Fruit fly (Drosophila melanogaster) whole organism, wandering third instar larva: ENCODE data around the gene IntS2.
A peak's percentile ranks its signal among the peaks of the same experiment; 100 is the strongest.

Experiments
- Abd-B ChIP-seq: fragments of >200 bp; optimal IDR thresholded peaks from 2 replicates; lab custom pipeline; 2017; ENCODE audit warnings: missing biosample characterization, missing genetic modification characterization
- CG32264 ChIP-seq: fragments of 200-800 bp; sonication (Bioruptor generic); optimal IDR thresholded peaks from 2 replicates; lab custom pipeline; 2016; ENCODE audit warnings: missing biosample characterization, missing genetic modification characterization
- CG9705 ChIP-seq: fragments of 200-800 bp; sonication (Bioruptor generic); optimal IDR thresholded peaks from 2 replicates; lab custom pipeline; 2018; ENCODE audit warnings: missing biosample characterization, mild to moderate bottlenecking, missing genetic modification characterization
- Dfd ChIP-seq: fragments of >200 bp; optimal IDR thresholded peaks from 2 replicates; lab custom pipeline; 2017; ENCODE audit warnings: missing biosample characterization, missing genetic modification characterization
- Dif ChIP-seq: fragments of 200-275, 200-300 bp; sonication (Bioruptor generic); optimal IDR thresholded peaks from 2 replicates; lab custom pipeline; 2018; ENCODE audit warnings: missing biosample characterization, missing genetic modification characterization; ENCODE audit not compliant: partially characterized antibody
- HLH106 ChIP-seq: fragments of 200-800 bp; optimal IDR thresholded peaks from 3 replicates; lab custom pipeline; 2019; ENCODE audit warnings: missing biosample characterization, mild to moderate bottlenecking, missing genetic modification characterization, moderate library complexity
- Hnf4 ChIP-seq: fragments of 200-800 bp; sonication (Bioruptor generic); optimal IDR thresholded peaks from 2 replicates; lab custom pipeline; 2016; ENCODE audit warnings: missing biosample characterization, mild to moderate bottlenecking, missing genetic modification characterization
- Hr83 ChIP-seq: fragments of 200-300 bp; sonication (Bioruptor generic); optimal IDR thresholded peaks from 2 replicates; lab custom pipeline; 2016; ENCODE audit warnings: missing biosample characterization, mild to moderate bottlenecking, missing genetic modification characterization, moderate library complexity; ENCODE audit not compliant: poor library complexity, severe bottlenecking
- Jra ChIP-seq: sonication (Bioruptor generic); optimal IDR thresholded peaks from 2 replicates; lab custom pipeline; 2016; ENCODE audit warnings: missing biosample characterization, missing genetic modification characterization
- Mio ChIP-seq: sonication (Bioruptor generic); optimal IDR thresholded peaks from 2 replicates; lab custom pipeline; 2016; ENCODE audit warnings: missing biosample characterization, missing genetic modification characterization
- N ChIP-seq: fragments of >200 bp; optimal IDR thresholded peaks from 2 replicates; lab custom pipeline; 2018; ENCODE audit warnings: missing biosample characterization, missing external identifiers, missing genetic modification characterization
- OdsH ChIP-seq: fragments of 200-800 bp; sonication (Bioruptor generic); optimal IDR thresholded peaks from 2 replicates; lab custom pipeline; 2016; ENCODE audit warnings: missing biosample characterization, mild to moderate bottlenecking, missing genetic modification characterization
- Rel ChIP-seq, 2 experiments: fragments of 200-800 bp; sonication (Bioruptor generic) in 1 of 2; optimal IDR thresholded peaks; 2 replicates in 1 of 2; 3 replicates in 1 of 2; lab custom pipeline; 2016 to 2019; ENCODE audit warnings: mild to moderate bottlenecking in 2 of 2, missing biosample characterization in 2 of 2, missing genetic modification characterization in 2 of 2, moderate library complexity in 1 of 2
- Sp1 ChIP-seq: fragments of 200-800 bp; sonication (Bioruptor generic); optimal IDR thresholded peaks from 3 replicates; lab custom pipeline; 2019; ENCODE audit warnings: missing biosample characterization, mild to moderate bottlenecking, missing genetic modification characterization, moderate library complexity
- Vsx2 ChIP-seq: fragments of 200-300, 225-300 bp; sonication (Bioruptor generic); optimal IDR thresholded peaks from 2 replicates; lab custom pipeline; 2018; ENCODE audit warnings: missing biosample characterization, missing genetic modification characterization; ENCODE audit not compliant: partially characterized antibody
- br ChIP-seq: fragments of 200-800 bp; sonication (Bioruptor generic); optimal IDR thresholded peaks from 2 replicates; lab custom pipeline; 2016; ENCODE audit warnings: missing biosample characterization, missing genetic modification characterization
- brk ChIP-seq: fragments of 200-800 bp; sonication (Bioruptor generic); optimal IDR thresholded peaks from 2 replicates; lab custom pipeline; 2016; ENCODE audit warnings: missing biosample characterization, mild to moderate bottlenecking, missing genetic modification characterization
- dl ChIP-seq, 2 experiments: fragments of 175-275, 200-275 bp in 1 of 2; fragments of 200-275 bp in 1 of 2; sonication (Bioruptor generic); optimal IDR thresholded peaks; lab custom pipeline; 2018; ENCODE audit warnings: mild to moderate bottlenecking in 2 of 2, missing biosample characterization in 2 of 2, missing genetic modification characterization in 2 of 2, moderate library complexity in 2 of 2; ENCODE audit not compliant: partially characterized antibody in 2 of 2, insufficient read depth in 1 of 2
- dmrt93B ChIP-seq: fragments of 200-800 bp; sonication (Bioruptor generic); optimal IDR thresholded peaks from 2 replicates; lab custom pipeline; 2018; ENCODE audit warnings: missing biosample characterization, mild to moderate bottlenecking, missing genetic modification characterization
- dsf ChIP-seq: sonication (Bioruptor generic); optimal IDR thresholded peaks from 2 replicates; lab custom pipeline; 2016; ENCODE audit warnings: missing biosample characterization, missing genetic modification characterization, borderline replicate concordance
- ey ChIP-seq: fragments of 200-800 bp; sonication (Bioruptor generic); optimal IDR thresholded peaks from 2 replicates; lab custom pipeline; 2016; ENCODE audit warnings: missing biosample characterization, missing genetic modification characterization
- foxo ChIP-seq, 2 experiments: fragments of 200-800 bp; sonication (Bioruptor generic); optimal IDR thresholded peaks; 2 replicates in 1 of 2; 3 replicates in 1 of 2; lab custom pipeline; 2016 to 2017; ENCODE audit warnings: missing biosample characterization in 2 of 2, missing genetic modification characterization in 2 of 2
- fru ChIP-seq: fragments of 200-800 bp; sonication (Bioruptor generic); optimal IDR thresholded peaks from 3 replicates; lab custom pipeline; 2016; ENCODE audit warnings: missing biosample characterization, mild to moderate bottlenecking, missing genetic modification characterization
- h ChIP-seq: fragments of 200-800 bp; sonication (Bioruptor generic); optimal IDR thresholded peaks from 3 replicates; lab custom pipeline; 2016; ENCODE audit warnings: missing biosample characterization, mild to moderate bottlenecking, missing genetic modification characterization
- jim ChIP-seq: fragments of 175-275, 200-325 bp; sonication (Bioruptor generic); optimal IDR thresholded peaks from 2 replicates; lab custom pipeline; 2016; ENCODE audit warnings: missing biosample characterization, mild to moderate bottlenecking, missing genetic modification characterization
- lola ChIP-seq: fragments of >200 bp; optimal IDR thresholded peaks from 2 replicates; lab custom pipeline; 2017; ENCODE audit warnings: missing biosample characterization, missing genetic modification characterization
- psq ChIP-seq: fragments of 200-800 bp; sonication (Bioruptor generic); optimal IDR thresholded peaks from 3 replicates; lab custom pipeline; 2017; ENCODE audit warnings: missing biosample characterization, mild to moderate bottlenecking, missing genetic modification characterization, moderate library complexity
- rgr ChIP-seq: fragments of 200-800 bp; sonication (Bioruptor generic); optimal IDR thresholded peaks from 3 replicates; lab custom pipeline; 2016; ENCODE audit warnings: missing biosample characterization, mild to moderate bottlenecking, missing genetic modification characterization
- sage ChIP-seq: fragments of 200-800 bp; sonication (Bioruptor generic); optimal IDR thresholded peaks from 2 replicates; lab custom pipeline; 2016; ENCODE audit warnings: missing biosample characterization, mild to moderate bottlenecking, missing genetic modification characterization
- sv ChIP-seq: fragments of 200-800 bp; sonication (Bioruptor generic); optimal IDR thresholded peaks from 3 replicates; lab custom pipeline; 2016; ENCODE audit warnings: missing biosample characterization, missing genetic modification characterization
- tai ChIP-seq: sonication (Bioruptor generic); optimal IDR thresholded peaks from 2 replicates; lab custom pipeline; 2016; ENCODE audit warnings: missing biosample characterization, missing genetic modification characterization
- woc ChIP-seq: sonication (Bioruptor generic); optimal IDR thresholded peaks from 2 replicates; lab custom pipeline; 2016; ENCODE audit warnings: missing biosample characterization, mild to moderate bottlenecking, missing genetic modification characterization

The IntS2 gene

DNA sequence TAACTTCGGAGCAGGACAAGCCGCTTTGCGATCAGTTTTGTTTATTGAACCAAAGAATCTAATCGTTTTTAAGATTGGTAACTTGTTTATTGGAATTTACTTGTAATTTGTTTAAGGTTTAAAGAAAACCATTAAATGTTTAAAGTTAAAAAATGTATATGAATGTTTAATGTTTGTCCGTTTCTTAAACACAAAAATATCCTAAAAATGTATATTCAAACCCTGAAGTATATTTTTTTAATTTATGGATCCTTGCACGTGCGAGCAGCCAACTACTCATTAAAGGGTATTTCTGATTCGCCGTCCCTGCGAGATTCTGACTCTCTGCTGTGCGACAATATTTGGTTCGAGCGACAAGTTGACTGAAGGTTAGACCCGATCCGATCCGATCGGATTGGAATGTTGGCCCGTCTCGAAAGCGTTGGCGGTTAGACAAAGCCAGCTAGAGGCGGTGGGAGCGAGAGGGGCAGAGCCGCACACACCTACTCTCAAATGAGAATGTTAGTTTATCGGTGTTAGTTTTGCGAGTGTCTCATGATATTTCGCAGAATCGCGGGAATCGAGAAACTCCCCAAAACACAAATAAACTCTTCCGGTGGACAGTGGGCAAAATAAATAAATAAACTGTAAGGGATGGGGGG lies 42.4 kb upstream of the IntS2 start:
- peak; percentile 83 for TF ChIP-seq ey (GFP tag; lab: Kevin White, UChicago)
- TF ChIP-seq sv = peak; percentile 84
- TF ChIP-seq psq (GFP tag; lab: Kevin White, UChicago) = peak; percentile 79
- no peak for TF ChIP-seq Rel (GFP tag; optimal IDR thresholded peaks at IDR 0.05; lab: Kevin White, UChicago)
- peak; percentile 35 for TF ChIP-seq Rel (tag; optimal IDR thresholded peaks at IDR 0.05; lab: Kevin White, UChicago)
- TF ChIP-seq CG9705 (GFP tag; lab: Kevin White, UChicago) = peak; percentile 81
- TF ChIP-seq CG32264 (GFP tag; lab: Kevin White, UChicago) = peak; percentile 73
- peak; percentile 81 for TF ChIP-seq OdsH (GFP tag; lab: Kevin White, UChicago)
- no peak for TF ChIP-seq jim (GFP tag; lab: Kevin White, UChicago)
- peak; percentile 86 for TF ChIP-seq dmrt93B (GFP tag; lab: Kevin White, UChicago)
- TF ChIP-seq br = peak; percentile 89
- peak; percentile 81 for TF ChIP-seq rgr (GFP tag; lab: Kevin White, UChicago)
- TF ChIP-seq sage (GFP tag; lab: Kevin White, UChicago) = peak; percentile 41
- TF ChIP-seq tai (GFP tag; lab: Kevin White, UChicago) = peak; percentile 40
- peak; percentile 42 for TF ChIP-seq brk (GFP tag; lab: Kevin White, UChicago)
- no peak for TF ChIP-seq Dif (GFP tag; lab: Kevin White, UChicago)
- TF ChIP-seq Vsx2 (GFP tag; lab: Kevin White, UChicago) = no peak
- TF ChIP-seq Sp1 (GFP tag; lab: Kevin White, UChicago) = peak; percentile 92
- no peak for TF ChIP-seq dl (GFP tag; optimal IDR thresholded peaks at IDR 0.05; lab: Kevin White, UChicago; ENCODE audit: insufficient read depth in 1 of 2, partially characterized antibody in 2 of 2)
- TF ChIP-seq N (GFP tag; lab: Kevin White, UChicago) = no peak
- TF ChIP-seq dsf = peak; percentile 38
- peak in 1 of 2 experiments; percentile 88 for TF ChIP-seq foxo (GFP tag; optimal IDR thresholded peaks at IDR 0.05; lab: Kevin White, UChicago)
- peak; percentile 95 for TF ChIP-seq woc (GFP tag; lab: Kevin White, UChicago)
- TF ChIP-seq Hnf4 (GFP tag; lab: Kevin White, UChicago) = peak; percentile 83
- peak; percentile 88 for TF ChIP-seq h (GFP tag; lab: Kevin White, UChicago)
- TF ChIP-seq Mio = no peak
- no peak for TF ChIP-seq Abd-B (GFP tag; lab: Kevin White, UChicago)
- TF ChIP-seq HLH106 (tag; lab: Kevin White, UChicago) = peak; percentile 90
- no peak for TF ChIP-seq Hr83
- peak; percentile 78 for TF ChIP-seq Jra (GFP tag; lab: Kevin White, UChicago)
- TF ChIP-seq fru (GFP tag; lab: Kevin White, UChicago) = peak; percentile 91
- TF ChIP-seq, all 38 proteins: peak for 22

DNA sequence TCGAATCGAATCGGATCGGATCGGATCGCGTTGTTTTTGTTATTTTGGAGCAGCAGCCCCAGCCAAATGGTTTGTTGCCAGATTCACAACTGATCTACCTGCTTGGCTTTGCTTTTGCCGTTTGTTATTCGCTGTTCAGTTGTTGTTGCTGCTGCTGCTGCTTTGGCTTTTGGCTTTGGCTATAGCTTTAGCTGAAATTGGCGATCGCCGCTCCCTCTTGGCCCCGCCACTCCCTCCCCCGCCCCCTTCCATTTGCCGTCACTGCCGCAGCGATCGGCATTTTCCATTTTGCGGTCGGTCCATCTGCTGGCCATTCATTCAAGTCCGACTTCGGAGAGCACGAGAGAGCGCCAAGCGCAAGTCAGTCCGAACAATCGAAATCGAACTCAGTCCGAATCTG lies 41.8 kb upstream of the IntS2 start, which contains the start of gene chas:
Gene chas, minus strand, starts transcription at position 295 of the 400 bp plus-strand sequence.
- peak; percentile 64 for TF ChIP-seq Dif (GFP tag; lab: Kevin White, UChicago)
- TF ChIP-seq N (GFP tag; lab: Kevin White, UChicago) = no peak
- no peak for TF ChIP-seq br
- TF ChIP-seq dl (GFP tag; optimal IDR thresholded peaks at IDR 0.05; lab: Kevin White, UChicago; ENCODE audit: insufficient read depth in 1 of 2, partially characterized antibody in 2 of 2) = peak in 1 of 2 experiments; percentile 36
- no peak for TF ChIP-seq Jra (GFP tag; lab: Kevin White, UChicago)
- no peak for TF ChIP-seq rgr (GFP tag; lab: Kevin White, UChicago)
- TF ChIP-seq Dfd (GFP tag; lab: Kevin White, UChicago) = no peak
- TF ChIP-seq lola (GFP tag; lab: Kevin White, UChicago) = no peak
- TF ChIP-seq woc (GFP tag; lab: Kevin White, UChicago) = no peak
- TF ChIP-seq psq (GFP tag; lab: Kevin White, UChicago) = no peak

DNA sequence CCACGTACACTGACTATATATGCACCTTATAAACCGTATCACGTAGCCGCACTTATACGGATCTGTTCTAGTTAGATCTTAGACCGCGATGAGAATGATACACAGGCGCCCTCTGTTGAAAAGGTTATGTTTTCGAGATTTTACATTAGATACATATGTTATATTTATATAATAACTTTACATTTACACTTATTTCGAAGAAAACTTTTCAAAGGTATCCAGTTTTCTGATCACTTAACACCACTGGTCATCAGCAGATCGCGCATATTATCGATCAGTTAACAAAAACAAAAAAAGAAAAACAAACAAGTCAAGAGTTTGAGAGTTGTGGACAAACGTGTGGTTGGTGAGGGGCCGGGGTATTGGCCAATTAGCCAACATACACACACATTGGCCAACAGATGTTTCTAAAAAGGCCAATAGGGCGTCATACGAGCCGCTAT lies 41.1 kb upstream of the IntS2 start:
- TF ChIP-seq Vsx2 (GFP tag; lab: Kevin White, UChicago) = peak; percentile 57
- no peak for TF ChIP-seq dl (GFP tag; optimal IDR thresholded peaks at IDR 0.05; lab: Kevin White, UChicago; ENCODE audit: insufficient read depth in 1 of 2, partially characterized antibody in 2 of 2)
